Worm (Caenorhabditis elegans): ENCODE measurements around the gene C13F10.6.

Gene C13F10.6

DNA sequence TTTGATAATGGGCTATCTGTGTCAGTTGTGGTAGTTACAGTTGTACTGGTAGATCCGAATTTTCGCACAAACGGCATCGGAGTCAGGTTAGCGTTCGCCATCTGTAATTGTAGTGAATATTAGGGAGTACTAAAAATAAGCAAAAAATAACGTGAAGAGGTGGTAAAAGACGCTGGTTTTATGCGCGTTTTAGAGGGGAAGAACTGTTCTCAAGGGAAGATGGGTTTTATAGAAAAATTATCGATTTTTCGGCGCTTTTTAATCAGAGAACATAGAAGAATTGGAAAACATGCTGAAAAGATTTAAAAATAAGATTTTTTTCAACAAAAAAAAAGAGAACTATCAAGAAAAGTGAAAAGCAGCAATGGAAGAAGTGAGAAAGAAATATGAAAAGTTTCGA lies 2.3 kb upstream of the C13F10.6 start, which contains the start of gene C13F10.7:
Gene C13F10.7, minus strand, starts transcription at position 101 of the 400 bp plus-strand sequence.
- TF ChIP-seq cog-1 (tag; optimal IDR thresholded peaks at IDR 0.05) (no peak), ztf-23 (GFP tag; IDR thresholded peaks at IDR 0.05) (no peak), flt-1 (GFP tag; IDR thresholded peaks at IDR 0.05) (no peak), tab-1 (GFP tag; IDR thresholded peaks at IDR 0.05) (no peak), T22C8.4 (GFP tag; IDR thresholded peaks at IDR 0.05) (no peak), ref-1 (GFP tag; conservative IDR thresholded peaks at IDR 0.05) (no peak), med-1 (GFP tag; optimal IDR thresholded peaks at IDR 0.05; ENCODE audit: insufficient read depth) (no peak)

DNA sequence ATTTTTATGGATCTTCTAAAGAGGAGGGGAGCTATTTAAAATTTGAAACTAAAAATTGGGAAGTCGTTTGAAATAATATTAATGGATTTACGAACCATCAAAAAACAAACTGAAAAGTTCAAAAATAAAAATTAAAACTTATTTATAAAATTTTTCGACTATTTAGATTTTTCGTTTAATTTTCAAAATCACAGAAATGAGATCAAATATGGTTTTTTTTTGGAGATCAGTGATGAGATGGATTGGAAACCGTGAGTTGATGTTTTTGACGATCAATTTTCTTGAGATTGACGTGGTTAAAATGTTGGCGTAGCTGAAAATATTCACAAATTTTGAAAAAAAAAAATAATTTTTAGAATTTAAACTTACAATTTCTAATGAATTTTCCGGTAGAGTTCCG lies 1.9 kb downstream of the C13F10.6 start, which contains the start of gene C13F10.5:
Gene C13F10.5, minus strand, starts transcription at position 101 of the 400 bp plus-strand sequence.
- TF ChIP-seq ztf-23 (GFP tag; IDR thresholded peaks at IDR 0.05): no peak
- TF ChIP-seq ztf-29 (GFP tag; IDR thresholded peaks at IDR 0.05): no peak
- no peak for TF ChIP-seq T22C8.4 (GFP tag; IDR thresholded peaks at IDR 0.05)
- no peak for TF ChIP-seq klf-2 (GFP tag; conservative IDR thresholded peaks at IDR 0.05)
- no peak for TF ChIP-seq ref-1 (GFP tag; conservative IDR thresholded peaks at IDR 0.05)
- no peak for TF ChIP-seq cog-1 (tag; optimal IDR thresholded peaks at IDR 0.05)
- no peak for TF ChIP-seq tab-1 (GFP tag; IDR thresholded peaks at IDR 0.05)
- TF ChIP-seq flt-1 (GFP tag; IDR thresholded peaks at IDR 0.05): no peak
- TF ChIP-seq med-1 (GFP tag; optimal IDR thresholded peaks at IDR 0.05; ENCODE audit: insufficient read depth): no peak

DNA sequence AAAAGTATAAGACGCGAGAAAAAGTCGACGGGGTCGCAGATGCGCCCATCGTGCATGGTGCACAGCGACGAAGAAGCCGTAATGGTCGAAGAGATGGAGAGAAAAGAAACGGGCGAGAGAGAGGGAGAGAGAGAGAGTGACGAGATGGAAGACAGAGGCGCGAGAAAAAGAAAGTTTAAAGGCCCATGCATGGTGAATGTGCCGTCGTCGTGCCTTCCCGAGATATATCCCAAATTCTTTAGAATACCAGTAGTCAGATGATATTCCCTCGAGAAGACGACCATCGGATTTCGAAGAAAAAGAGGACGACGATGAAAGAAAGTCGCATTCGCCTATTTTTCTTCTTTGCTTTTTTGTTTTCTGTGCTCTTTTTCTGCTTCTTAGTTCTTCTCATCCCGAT lies 4.8 kb downstream of the C13F10.6 start:
- TF ChIP-seq cog-1 (tag; optimal IDR thresholded peaks at IDR 0.05): no peak

DNA sequence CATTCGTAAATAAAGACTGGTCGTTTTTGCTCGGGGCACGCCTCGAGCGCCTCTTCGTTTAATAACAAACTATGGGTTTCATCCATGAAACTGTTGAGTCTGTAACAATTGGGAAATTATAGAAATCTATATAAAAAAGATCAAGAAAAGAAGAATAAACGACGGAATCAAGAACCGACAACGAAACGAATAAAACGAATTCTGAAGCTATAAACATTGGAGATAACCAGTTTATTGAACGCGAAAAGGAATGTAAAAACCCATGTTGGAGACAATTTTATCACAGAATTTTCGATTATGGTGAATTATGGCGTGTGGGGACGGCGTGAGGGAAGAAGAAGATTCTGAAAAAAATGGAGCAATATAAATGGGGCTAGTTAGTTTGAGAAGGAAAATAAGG lies 6.0 kb downstream of the C13F10.6 start, which contains the start of gene soap-1:
Gene soap-1, minus strand, starts transcription at position 101 of the 400 bp plus-strand sequence.
- no peak for TF ChIP-seq ztf-29 (GFP tag; IDR thresholded peaks at IDR 0.05)
- no peak for TF ChIP-seq ref-1 (GFP tag; conservative IDR thresholded peaks at IDR 0.05)
- TF ChIP-seq med-1 (GFP tag; optimal IDR thresholded peaks at IDR 0.05; ENCODE audit: insufficient read depth): no peak
- no peak for TF ChIP-seq cog-1 (tag; optimal IDR thresholded peaks at IDR 0.05)

DNA sequence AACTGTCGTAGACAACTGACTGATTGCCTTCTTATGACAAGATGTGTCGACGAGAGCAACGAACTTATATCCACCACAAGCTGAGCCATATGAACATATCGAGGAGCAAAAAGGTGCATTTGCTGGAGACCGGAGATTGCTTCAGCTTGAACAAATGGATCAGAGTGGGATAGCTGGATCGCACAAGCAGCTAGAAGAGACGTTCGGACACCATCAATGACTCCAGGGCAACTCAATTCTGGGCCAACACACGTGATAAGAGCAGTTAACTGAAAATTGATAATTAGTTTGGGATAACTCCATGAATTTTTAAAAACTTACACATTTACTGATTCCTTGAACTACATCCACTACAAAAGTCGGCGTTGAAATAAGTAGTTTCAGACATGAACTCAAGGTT lies 11.8 kb downstream of the C13F10.6 start:
- no peak for TF ChIP-seq flt-1 (GFP tag; IDR thresholded peaks at IDR 0.05)
- no peak for TF ChIP-seq cog-1 (tag; optimal IDR thresholded peaks at IDR 0.05)
- no peak for TF ChIP-seq klf-2 (GFP tag; conservative IDR thresholded peaks at IDR 0.05)
- no peak for TF ChIP-seq tab-1 (GFP tag; IDR thresholded peaks at IDR 0.05)
- no peak for TF ChIP-seq T22C8.4 (GFP tag; IDR thresholded peaks at IDR 0.05)
- no peak for TF ChIP-seq ref-1 (GFP tag; conservative IDR thresholded peaks at IDR 0.05)
- TF ChIP-seq ztf-29 (GFP tag; IDR thresholded peaks at IDR 0.05): no peak
- no peak for TF ChIP-seq ztf-23 (GFP tag; IDR thresholded peaks at IDR 0.05)
- TF ChIP-seq med-1 (GFP tag; optimal IDR thresholded peaks at IDR 0.05; ENCODE audit: insufficient read depth): no peak

DNA sequence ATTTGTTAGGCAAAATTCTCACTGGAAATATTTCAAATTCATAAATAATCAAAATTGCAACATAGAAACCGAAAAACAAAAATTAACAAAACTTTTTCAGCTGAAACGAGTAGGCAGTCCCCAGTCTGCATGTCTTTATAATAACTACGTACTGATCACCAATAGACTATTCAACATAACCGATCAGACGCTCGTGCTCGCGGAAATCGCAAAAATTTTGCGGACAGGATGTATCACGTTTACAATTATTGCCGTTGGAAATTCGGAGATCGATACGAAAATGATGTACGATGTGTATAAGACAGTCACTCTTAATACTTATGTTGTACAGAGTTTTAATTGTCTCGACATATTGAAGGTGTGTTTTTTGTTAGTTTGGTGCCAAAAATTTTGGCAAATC lies 19.5 kb downstream of the C13F10.6 start:
- TF ChIP-seq ztf-29 (GFP tag; IDR thresholded peaks at IDR 0.05): no peak
- no peak for TF ChIP-seq klf-2 (GFP tag; conservative IDR thresholded peaks at IDR 0.05)
- TF ChIP-seq cog-1 (tag; optimal IDR thresholded peaks at IDR 0.05): no peak
- no peak for TF ChIP-seq T22C8.4 (GFP tag; IDR thresholded peaks at IDR 0.05)
- TF ChIP-seq med-1 (GFP tag; optimal IDR thresholded peaks at IDR 0.05; ENCODE audit: insufficient read depth): no peak

DNA sequence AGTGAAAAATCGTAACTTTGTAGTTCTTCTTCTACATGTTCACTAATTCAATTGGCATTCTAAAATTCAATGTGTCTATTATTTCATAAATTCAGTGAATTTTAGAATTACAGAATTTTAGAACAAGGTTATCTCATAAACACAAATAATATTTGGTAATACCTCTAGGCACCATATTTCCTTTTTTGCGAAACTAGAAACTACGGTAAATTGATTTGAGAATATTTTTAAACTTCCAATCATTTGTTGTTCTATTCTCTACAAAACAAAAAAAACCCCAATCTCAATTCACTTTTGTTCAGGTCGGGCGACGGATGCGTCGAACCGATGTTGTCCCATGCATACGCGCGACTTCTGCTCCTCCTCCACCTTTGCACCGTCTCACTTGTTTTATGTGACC lies 20.9 kb downstream of the C13F10.6 start, which contains the start of gene F09G2.1:
Gene F09G2.1, plus strand, starts transcription at position 301 of the 400 bp plus-strand sequence.
- TF ChIP-seq ztf-23 (GFP tag; IDR thresholded peaks at IDR 0.05) (no peak), klf-2 (GFP tag; conservative IDR thresholded peaks at IDR 0.05) (no peak), ztf-29 (GFP tag; IDR thresholded peaks at IDR 0.05) (no peak)

DNA sequence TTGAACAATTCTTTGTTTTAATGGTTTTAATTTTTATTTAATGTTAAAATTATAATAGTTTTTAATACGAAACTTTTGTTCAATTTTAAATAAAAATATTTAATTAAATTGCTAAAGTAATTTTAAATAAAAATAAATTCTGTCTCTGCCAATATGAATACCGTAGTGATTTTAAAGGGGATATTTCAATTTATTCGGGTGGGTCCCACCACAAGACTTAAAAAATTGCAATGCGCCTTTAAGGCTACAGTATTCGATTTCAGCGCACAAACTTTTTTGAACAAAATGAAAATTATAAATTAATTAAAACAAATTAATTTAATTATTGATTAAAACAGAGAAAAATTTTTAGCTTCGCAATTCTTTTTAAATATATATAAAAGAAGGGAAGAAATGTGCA lies 21.8 kb downstream of the C13F10.6 start:
- TF ChIP-seq ztf-23 (GFP tag; IDR thresholded peaks at IDR 0.05) (no peak), ref-1 (GFP tag; conservative IDR thresholded peaks at IDR 0.05) (no peak), T22C8.4 (GFP tag; IDR thresholded peaks at IDR 0.05) (no peak), klf-2 (GFP tag; conservative IDR thresholded peaks at IDR 0.05) (no peak), cog-1 (tag; optimal IDR thresholded peaks at IDR 0.05) (no peak), flt-1 (GFP tag; IDR thresholded peaks at IDR 0.05) (no peak), med-1 (GFP tag; optimal IDR thresholded peaks at IDR 0.05; ENCODE audit: insufficient read depth) (no peak), ztf-29 (GFP tag; IDR thresholded peaks at IDR 0.05) (no peak), tab-1 (GFP tag; IDR thresholded peaks at IDR 0.05) (no peak)

DNA sequence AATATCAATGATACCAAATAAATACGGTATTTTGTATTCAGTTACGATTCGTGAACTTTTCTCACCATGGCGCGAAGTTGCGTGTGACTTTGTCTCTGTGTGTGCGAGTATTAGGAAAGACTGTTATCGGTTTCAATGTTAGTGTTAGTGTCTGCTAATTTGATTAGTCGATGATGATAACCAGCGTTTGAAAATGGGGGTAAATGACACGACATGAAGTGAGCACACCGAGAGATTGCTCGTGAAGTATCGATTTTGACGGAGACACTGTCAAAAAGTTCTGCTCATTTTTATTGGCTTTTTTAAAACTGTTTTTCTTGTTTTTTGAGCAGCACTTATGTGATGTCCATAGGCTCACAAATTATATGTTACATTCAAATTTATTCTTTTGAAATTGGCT lies 22.4 kb downstream of the C13F10.6 start:
- TF ChIP-seq ztf-29 (GFP tag; IDR thresholded peaks at IDR 0.05) (no peak), flt-1 (GFP tag; IDR thresholded peaks at IDR 0.05) (no peak), ref-1 (GFP tag; conservative IDR thresholded peaks at IDR 0.05) (no peak), med-1 (GFP tag; optimal IDR thresholded peaks at IDR 0.05; ENCODE audit: insufficient read depth) (no peak), T22C8.4 (GFP tag; IDR thresholded peaks at IDR 0.05) (no peak), tab-1 (GFP tag; IDR thresholded peaks at IDR 0.05) (no peak), cog-1 (tag; optimal IDR thresholded peaks at IDR 0.05) (no peak), ztf-23 (GFP tag; IDR thresholded peaks at IDR 0.05) (no peak), klf-2 (GFP tag; conservative IDR thresholded peaks at IDR 0.05) (no peak)

DNA sequence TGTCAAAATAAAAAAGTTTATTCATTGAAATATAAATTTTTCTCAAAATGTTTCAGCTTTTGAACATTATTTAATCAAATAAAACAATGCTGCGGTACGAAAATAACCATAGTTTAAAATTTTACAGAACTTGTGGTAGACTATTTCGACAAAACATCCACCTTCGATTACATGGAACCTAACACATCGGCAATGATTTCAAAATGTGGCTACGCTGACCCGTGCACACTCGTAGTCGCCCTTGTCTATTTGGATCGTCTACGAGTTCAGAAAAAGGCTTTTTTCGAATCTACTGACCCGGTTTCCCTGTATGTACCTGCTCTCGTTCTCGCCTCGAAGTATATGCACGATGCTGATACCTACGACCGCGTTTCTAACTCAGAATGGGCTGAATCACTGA lies 23.8 kb downstream of the C13F10.6 start:
- TF ChIP-seq T22C8.4 (GFP tag; IDR thresholded peaks at IDR 0.05) (no peak), flt-1 (GFP tag; IDR thresholded peaks at IDR 0.05) (no peak), ref-1 (GFP tag; conservative IDR thresholded peaks at IDR 0.05) (no peak), tab-1 (GFP tag; IDR thresholded peaks at IDR 0.05) (no peak), med-1 (GFP tag; optimal IDR thresholded peaks at IDR 0.05; ENCODE audit: insufficient read depth) (no peak), ztf-29 (GFP tag; IDR thresholded peaks at IDR 0.05) (no peak), ztf-23 (GFP tag; IDR thresholded peaks at IDR 0.05) (no peak), cog-1 (tag; optimal IDR thresholded peaks at IDR 0.05) (no peak), klf-2 (GFP tag; conservative IDR thresholded peaks at IDR 0.05) (no peak)

Measured in whole organism, midembryonic.